Worm (Caenorhabditis elegans) whole organism, L1 larva: ENCODE measurements around the gene sax-7.

ENCODE experiments used
- lin-39 ChIP-seq: fragments of 150-350 bp; optimal IDR thresholded peaks from 2 replicates; lab custom pipeline; 2014; ENCODE audit warnings: missing biosample characterization, missing genetic modification reagents, missing genetic modification characterization
- unc-98 ChIP-seq: fragments of 200-800 bp; sonication (Bioruptor generic); IDR thresholded peaks from 2 replicates; pipeline ENCODE4 v1.3.6; 2022; ENCODE audit warnings: missing genetic modification characterization, missing compliant biosample characterization
- ztf-4 ChIP-seq: fragments of 150-350 bp; optimal IDR thresholded peaks from 2 replicates; lab custom pipeline; 2014; ENCODE audit warnings: missing biosample characterization, missing genetic modification characterization

DNA sequence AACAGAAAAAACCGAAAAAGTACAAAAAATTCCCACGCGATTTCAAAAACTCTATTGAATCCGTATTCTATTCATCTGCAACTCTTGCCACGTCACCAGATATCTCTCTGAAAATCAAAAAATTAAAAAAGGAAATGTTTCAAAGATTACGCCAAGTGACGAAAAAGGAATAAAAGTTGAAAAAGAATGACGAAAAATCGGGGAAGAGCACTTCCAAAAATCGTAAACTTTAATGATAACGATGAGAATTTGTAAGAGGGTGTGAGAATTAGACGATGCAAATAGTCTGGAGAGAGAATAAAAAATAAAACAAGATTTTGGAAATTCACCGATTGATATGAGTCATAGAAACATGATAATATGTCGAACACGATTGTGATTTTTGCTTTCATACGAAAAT lies 28.3 kb upstream of the sax-7 start:
- TF ChIP-seq unc-98, result no peak
- TF ChIP-seq ztf-4 (tag; lab: Kevin White, UChicago), result no peak
- TF ChIP-seq lin-39 (tag; lab: Kevin White, UChicago), result no peak
